Worm (Caenorhabditis elegans) whole organism, L3 larva: ENCODE data around the gene aps-2.

Source experiments
- elt-3 ChIP-seq, 3 experiments: fragments of 150-350 bp in 1 of 3; sonication (generic microtip) in 2 of 3; optimal IDR thresholded peaks; 2 replicates in 2 of 3; 4 replicates in 1 of 3; lab custom pipeline; 2014 to 2017; ENCODE audit warnings: missing biosample characterization in 3 of 3, missing genetic modification characterization in 3 of 3
- nfya-1 ChIP-seq: sonication (generic microtip); optimal IDR thresholded peaks from 2 replicates; lab custom pipeline; 2017; ENCODE audit warnings: missing genetic modification characterization, mild to moderate bottlenecking, missing compliant biosample characterization, antibody characterized with exemption, moderate library complexity; ENCODE audit not compliant: insufficient read depth

DNA sequence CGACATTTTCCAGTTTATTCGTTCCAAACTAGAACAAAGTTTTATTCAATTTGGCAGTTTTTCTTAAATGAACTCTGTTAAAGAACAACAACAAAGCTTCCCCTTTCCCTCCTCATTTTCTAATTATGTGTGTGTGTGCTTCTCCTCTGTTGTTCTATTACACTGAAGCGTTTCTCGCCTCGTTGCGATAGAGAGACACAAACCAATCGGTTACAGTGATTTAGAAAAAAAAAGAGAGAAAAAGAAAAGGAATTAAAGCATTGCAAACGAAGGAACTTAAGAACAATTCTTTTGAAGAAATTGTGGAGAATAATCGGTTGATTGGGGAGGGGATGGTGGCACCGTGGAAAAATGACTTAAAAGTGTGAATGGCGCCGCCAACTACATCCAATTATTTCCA lies 20.5 kb upstream of the aps-2 start, which contains the start of gene cest-26:
- no peak for TF ChIP-seq elt-3 (tag; optimal IDR thresholded peaks at IDR 0.05; lab: Kevin White, UChicago)
- no peak for TF ChIP-seq nfya-1 (tag; lab: Kevin White, UChicago)
